Worm (Caenorhabditis elegans): Measurements from ENCODE around the gene C09F5.1.

- TF ChIP-seq ama-1 (optimal IDR thresholded peaks at IDR 0.05) (no peak), scrt-1 (GFP tag; IDR thresholded peaks at IDR 0.05) (no peak), ceh-36 (tag; optimal IDR thresholded peaks at IDR 0.05) (no peak), flt-1 (GFP tag; IDR thresholded peaks at IDR 0.05) (no peak), hnd-1 (tag; optimal IDR thresholded peaks at IDR 0.05) (no peak)
Measured at ce11 chrIII:627838-628237, 30.7 kb upstream of the C09F5.1 start, which contains the start of gene T19C3.5.
